Worm (Caenorhabditis elegans): Measurements from ENCODE around the gene Y53G8AM.4.

DNA sequence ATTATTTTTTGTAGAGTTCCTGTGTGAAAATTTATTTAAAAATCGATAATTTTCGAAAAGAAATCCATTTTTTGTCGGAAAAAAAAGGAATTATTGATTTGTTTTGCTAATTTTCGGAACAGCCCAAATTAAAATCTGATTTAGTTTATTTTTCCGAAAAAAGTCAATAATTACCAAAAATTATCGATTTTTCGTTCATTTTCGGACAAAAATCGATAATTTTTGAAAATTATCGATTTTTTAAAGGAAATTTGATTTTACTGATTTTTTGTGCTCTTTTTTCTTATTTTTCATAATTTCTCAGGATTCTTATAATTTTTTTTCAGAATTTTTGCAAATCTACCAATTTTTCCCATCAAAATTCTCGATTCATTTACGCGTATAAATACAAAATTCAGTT lies 14.1 kb downstream of the Y53G8AM.4 start:
- TF ChIP-seq swsn-7 (tag; optimal IDR thresholded peaks at IDR 0.05) (no peak), nhr-11 (tag; optimal IDR thresholded peaks at IDR 0.05) (no peak), nhr-28 (tag; optimal IDR thresholded peaks at IDR 0.05) (no peak), ceh-82 (tag; optimal IDR thresholded peaks at IDR 0.05) (no peak), unc-130 (tag; optimal IDR thresholded peaks at IDR 0.05) (no peak), fkh-10 (GFP tag; optimal IDR thresholded peaks at IDR 0.05) (no peak), ceh-88 (GFP tag; IDR thresholded peaks at IDR 0.05) (no peak), jun-1 (tag; optimal IDR thresholded peaks at IDR 0.05) (no peak), mep-1 (tag; optimal IDR thresholded peaks at IDR 0.05) (no peak), nhr-90 (tag; optimal IDR thresholded peaks at IDR 0.05; ENCODE audit: poor library complexity) (no peak), nhr-47 (tag; optimal IDR thresholded peaks at IDR 0.05) (no peak), fos-1 (tag; optimal IDR thresholded peaks at IDR 0.05) (no peak), vab-15 (tag; optimal IDR thresholded peaks at IDR 0.05) (no peak), dsc-1 (tag; optimal IDR thresholded peaks at IDR 0.05) (no peak)
